Fruit fly (Drosophila melanogaster): ENCODE measurements around the gene Dysb.

Dysb gene

DNA sequence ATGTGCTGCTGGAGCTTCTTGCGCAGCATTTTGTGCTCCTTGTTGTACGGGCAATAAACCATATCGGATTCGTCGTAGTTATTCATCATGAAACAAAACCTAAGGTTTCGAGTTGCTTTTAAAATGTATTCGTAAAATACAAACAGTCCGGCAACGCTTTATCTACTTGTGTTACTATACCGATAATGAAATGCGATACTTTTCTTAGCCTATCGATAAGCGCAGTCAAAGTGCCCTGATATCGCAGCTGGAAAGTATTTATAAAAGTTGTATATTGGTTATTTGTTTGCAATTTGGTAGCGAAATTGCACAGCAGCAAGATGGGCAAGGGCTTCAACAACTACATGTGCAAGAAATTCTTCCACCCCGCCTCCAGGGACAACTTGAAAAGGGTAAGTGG lies 33.8 kb downstream of the Dysb start, which contains the start of the genes arx and CG6843 (continued):
- TF ChIP-seq insv (GFP tag; optimal IDR thresholded peaks at IDR 0.05) = no peak
- TF ChIP-seq CG11560 (tag; IDR thresholded peaks at IDR 0.05) = no peak
- TF ChIP-seq CG17568 (GFP tag; optimal IDR thresholded peaks at IDR 0.05) = no peak
- no peak for TF ChIP-seq CG1233 (GFP tag; optimal IDR thresholded peaks at IDR 0.05)
- TF ChIP-seq Vsx1 (GFP tag; optimal IDR thresholded peaks at IDR 0.05) = no peak
- TF ChIP-seq CG14860 (GFP tag; IDR thresholded peaks at IDR 0.05; ENCODE audit: partially characterized antibody) = peak; percentile 79
- no peak for TF ChIP-seq NC2α (GFP tag; optimal IDR thresholded peaks at IDR 0.05)
- peak; percentile 6 for TF ChIP-seq CG2712 (tag; optimal IDR thresholded peaks at IDR 0.05)
- TF ChIP-seq gcm2 (GFP tag; optimal IDR thresholded peaks at IDR 0.05) = no peak
- TF ChIP-seq CG2889 (GFP tag; IDR thresholded peaks at IDR 0.05) = no peak
- no peak for TF ChIP-seq shn (GFP tag; optimal IDR thresholded peaks at IDR 0.05)
- TF ChIP-seq gem (tag; optimal IDR thresholded peaks at IDR 0.05) = no peak
- TF ChIP-seq ato (GFP tag; IDR thresholded peaks at IDR 0.05; ENCODE audit: partially characterized antibody) = peak; percentile 86
- no peak for TF ChIP-seq Mrtf (GFP tag; IDR thresholded peaks at IDR 0.05)
- peak; percentile 96 for TF ChIP-seq chinmo (GFP tag; IDR thresholded peaks at IDR 0.05; ENCODE audit: partially characterized antibody)
- TF ChIP-seq CG3407 (GFP tag; optimal IDR thresholded peaks at IDR 0.05) = no peak
- TF ChIP-seq E2f2 (GFP tag; IDR thresholded peaks at IDR 0.05) = peak; percentile 70
- TF ChIP-seq CoRest (tag; optimal IDR thresholded peaks at IDR 0.05) = peak; percentile 14
- TF ChIP-seq CG9932 (GFP tag; IDR thresholded peaks at IDR 0.05) = peak; percentile 43; the same call in 1 of the 2 replicates
- TF ChIP-seq pros (GFP tag; optimal IDR thresholded peaks at IDR 0.05) = no peak
- TF ChIP-seq cg (GFP tag; optimal IDR thresholded peaks at IDR 0.05) = no peak
- TF ChIP-seq dpn (GFP tag; optimal IDR thresholded peaks at IDR 0.05) = no peak
- TF ChIP-seq mld (GFP tag; IDR thresholded peaks at IDR 0.05; ENCODE audit: partially characterized antibody) = peak; percentile 85; the same call in 2 of the 3 replicates
- TF ChIP-seq oc (tag; optimal IDR thresholded peaks at IDR 0.05) = no peak
- peak in 1 of 2 experiments; percentile 35 for TF ChIP-seq crp (GFP tag; optimal IDR thresholded peaks at IDR 0.05)
- peak; percentile 96 for TF ChIP-seq CG13287 (GFP tag; IDR thresholded peaks at IDR 0.05; ENCODE audit: partially characterized antibody)
- TF ChIP-seq CG16813 (GFP tag; IDR thresholded peaks at IDR 0.05; ENCODE audit: partially characterized antibody) = peak; percentile 91
- no peak for TF ChIP-seq CG8281 (tag; optimal IDR thresholded peaks at IDR 0.05)
- no peak for TF ChIP-seq CG6272 (GFP tag; IDR thresholded peaks at IDR 0.05)
- peak; percentile 87 for TF ChIP-seq stwl (tag; optimal IDR thresholded peaks at IDR 0.05)
- peak; percentile 84 for TF ChIP-seq MBD-R2 (GFP tag; IDR thresholded peaks at IDR 0.05)
- TF ChIP-seq lilli (GFP tag; optimal IDR thresholded peaks at IDR 0.05) = peak; percentile 7
- no peak for TF ChIP-seq CG2678 (tag; optimal IDR thresholded peaks at IDR 0.05)
- TF ChIP-seq inv (GFP tag; IDR thresholded peaks at IDR 0.05; ENCODE audit: partially characterized antibody) = peak; percentile 89
- TF ChIP-seq CG14710 (tag; optimal IDR thresholded peaks at IDR 0.05) = peak; percentile 47
- TF ChIP-seq Ets97D (GFP tag; optimal IDR thresholded peaks at IDR 0.05) = peak; percentile 55
- TF ChIP-seq CG15514 (GFP tag; optimal IDR thresholded peaks at IDR 0.05) = peak; percentile 51
- TF ChIP-seq CG6254 (GFP tag; optimal IDR thresholded peaks at IDR 0.05) = no peak
- peak; percentile 95 for TF ChIP-seq CG34224 (GFP tag; IDR thresholded peaks at IDR 0.05; ENCODE audit: partially characterized antibody)
- no peak for TF ChIP-seq CG17912 (GFP tag; optimal IDR thresholded peaks at IDR 0.05)
- TF ChIP-seq Hr39 (optimal IDR thresholded peaks at IDR 0.05) = no peak
- TF ChIP-seq CG14965 (GFP tag; optimal IDR thresholded peaks at IDR 0.05; ENCODE audit: borderline replicate concordance) = no peak
- TF ChIP-seq zen2 (GFP tag; IDR thresholded peaks at IDR 0.05; ENCODE audit: partially characterized antibody) = peak; percentile 93
- TF ChIP-seq pan (optimal IDR thresholded peaks at IDR 0.05) = no peak
- no peak for TF ChIP-seq pan (GFP tag; optimal IDR thresholded peaks at IDR 0.05 in 1 of 2, IDR thresholded peaks at IDR 0.05 in 1 of 2)
- TF ChIP-seq CG3995 (GFP tag; optimal IDR thresholded peaks at IDR 0.05) = peak; percentile 89
- no peak for TF ChIP-seq Jarid2 (GFP tag; optimal IDR thresholded peaks at IDR 0.05)
- peak; percentile 64 for TF ChIP-seq CG17186 (GFP tag; optimal IDR thresholded peaks at IDR 0.05)
- TF ChIP-seq trem (tag; optimal IDR thresholded peaks at IDR 0.05) = peak; percentile 70
- TF ChIP-seq Myb (GFP tag; optimal IDR thresholded peaks at IDR 0.05) = peak; percentile 40
